Fruit fly (Drosophila melanogaster) whole organism, wandering third instar larva: ENCODE measurements around the gene CG12009.

Experiments
- Abd-B ChIP-seq: fragments of >200 bp; optimal IDR thresholded peaks from 2 replicates; lab custom pipeline; 2017; ENCODE audit warnings: missing biosample characterization, missing genetic modification characterization
- CG9705 ChIP-seq: fragments of 200-800 bp; sonication (Bioruptor generic); optimal IDR thresholded peaks from 2 replicates; lab custom pipeline; 2018; ENCODE audit warnings: missing biosample characterization, mild to moderate bottlenecking, missing genetic modification characterization
- OdsH ChIP-seq: fragments of 200-800 bp; sonication (Bioruptor generic); optimal IDR thresholded peaks from 2 replicates; lab custom pipeline; 2016; ENCODE audit warnings: missing biosample characterization, mild to moderate bottlenecking, missing genetic modification characterization
- fru ChIP-seq: fragments of 200-800 bp; sonication (Bioruptor generic); optimal IDR thresholded peaks from 3 replicates; lab custom pipeline; 2016; ENCODE audit warnings: missing biosample characterization, mild to moderate bottlenecking, missing genetic modification characterization
- h ChIP-seq: fragments of 200-800 bp; sonication (Bioruptor generic); optimal IDR thresholded peaks from 3 replicates; lab custom pipeline; 2016; ENCODE audit warnings: missing biosample characterization, mild to moderate bottlenecking, missing genetic modification characterization
- lola ChIP-seq: fragments of >200 bp; optimal IDR thresholded peaks from 2 replicates; lab custom pipeline; 2017; ENCODE audit warnings: missing biosample characterization, missing genetic modification characterization
- pan ChIP-seq: fragments of >200 bp; optimal IDR thresholded peaks from 2 replicates; lab custom pipeline; 2017
- psq ChIP-seq: fragments of 200-800 bp; sonication (Bioruptor generic); optimal IDR thresholded peaks from 3 replicates; lab custom pipeline; 2017; ENCODE audit warnings: missing biosample characterization, mild to moderate bottlenecking, missing genetic modification characterization, moderate library complexity
- usp ChIP-seq: fragments of >200 bp; optimal IDR thresholded peaks from 2 replicates; lab custom pipeline; 2017; ENCODE audit warnings: missing biosample characterization, missing genetic modification characterization

dm6 chr3L:3338028-3338855 lies 47.0 kb downstream of the CG12009 start:
- TF ChIP-seq lola (GFP tag; lab: Kevin White, UChicago): no peak
- no peak for TF ChIP-seq usp (GFP tag; lab: Kevin White, UChicago)
- no peak for TF ChIP-seq psq (GFP tag; lab: Kevin White, UChicago)
- no peak for TF ChIP-seq Abd-B (GFP tag; lab: Kevin White, UChicago)
- no peak for TF ChIP-seq OdsH (GFP tag; lab: Kevin White, UChicago)
- no peak for TF ChIP-seq fru
- no peak for TF ChIP-seq h (GFP tag; lab: Kevin White, UChicago)
- no peak for TF ChIP-seq CG9705 (GFP tag; lab: Kevin White, UChicago)
- no peak for TF ChIP-seq pan
